Worm (Caenorhabditis elegans) whole organism, L1 larva: ENCODE data around the gene fbxb-17.

Experiments used
- C04F5.9 ChIP-seq: sonication (generic microtip); optimal IDR thresholded peaks from 2 replicates; lab custom pipeline; 2016; ENCODE audit warnings: missing genetic modification characterization, missing compliant biosample characterization
- C34B4.2 ChIP-seq: sonication (generic microtip); optimal IDR thresholded peaks from 2 replicates; lab custom pipeline; 2017; ENCODE audit warnings: mild to moderate bottlenecking, missing genetic modification characterization, missing compliant biosample characterization
- aha-1 ChIP-seq: fragments of 150-350 bp; optimal IDR thresholded peaks from 2 replicates; lab custom pipeline; 2014; ENCODE audit warnings: missing biosample characterization, missing genetic modification characterization
- alr-1 ChIP-seq: fragments of 200-800 bp; sonication (Bioruptor generic); optimal IDR thresholded peaks from 2 replicates; lab custom pipeline; 2018; ENCODE audit warnings: borderline replicate concordance, mild to moderate bottlenecking, missing genetic modification characterization, missing compliant biosample characterization
- aly-2 ChIP-seq: fragments of 150-350 bp; optimal IDR thresholded peaks from 2 replicates; lab custom pipeline; 2014; ENCODE audit warnings: missing biosample characterization, missing genetic modification characterization
- ceh-63 ChIP-seq: fragments of 200-800 bp; sonication (Bioruptor generic); optimal IDR thresholded peaks from 2 replicates; lab custom pipeline; 2018; ENCODE audit warnings: mild to moderate bottlenecking, missing genetic modification characterization, missing compliant biosample characterization
- ceh-88 ChIP-seq: fragments of 200-800 bp; sonication (Bioruptor generic); IDR thresholded peaks from 2 replicates; pipeline ENCODE4 v1.3.6; 2022; ENCODE audit warnings: missing genetic modification characterization, missing compliant biosample characterization
- ceh-90 ChIP-seq: sonication (generic microtip); optimal IDR thresholded peaks from 2 replicates; lab custom pipeline; 2016; ENCODE audit warnings: missing genetic modification characterization, missing compliant biosample characterization
- ces-1 ChIP-seq: fragments of 150-350 bp; optimal IDR thresholded peaks from 2 replicates; lab custom pipeline; 2014; ENCODE audit warnings: missing biosample characterization, missing genetic modification reagents, missing genetic modification characterization
- egl-13 ChIP-seq: sonication (generic microtip); optimal IDR thresholded peaks from 2 replicates; lab custom pipeline; 2016; ENCODE audit warnings: missing genotype, missing genetic modification reagents, missing genetic modification characterization, missing compliant biosample characterization
- egl-27 ChIP-seq, 2 experiments: fragments of 150-350 bp in 1 of 2; sonication (generic microtip); optimal IDR thresholded peaks; 3 replicates each; lab custom pipeline; 2017 to 2018; ENCODE audit warnings: missing biosample characterization in 2 of 2, missing genetic modification characterization in 2 of 2, missing genetic modification reagents in 2 of 2
- elt-2 ChIP-seq: sonication (generic microtip); optimal IDR thresholded peaks from 2 replicates; lab custom pipeline; 2016; ENCODE audit warnings: missing genetic modification characterization, mild to moderate bottlenecking, inconsistent platforms, missing compliant biosample characterization, missing genetic modification reagents
- fkh-10 ChIP-seq: sonication (generic microtip); optimal IDR thresholded peaks from 2 replicates; lab custom pipeline; 2017; ENCODE audit warnings: missing biosample characterization, missing genetic modification reagents, missing genetic modification characterization
- fkh-4 ChIP-seq: sonication (generic microtip); optimal IDR thresholded peaks from 2 replicates; lab custom pipeline; 2016; ENCODE audit warnings: missing compliant biosample characterization, missing genetic modification characterization, borderline replicate concordance
- fkh-8 ChIP-seq: sonication (generic microtip); optimal IDR thresholded peaks from 2 replicates; lab custom pipeline; 2016; ENCODE audit warnings: mild to moderate bottlenecking, missing genetic modification characterization, missing compliant biosample characterization
- hlh-17 ChIP-seq: fragments of 200-800 bp; sonication (Bioruptor generic); optimal IDR thresholded peaks from 2 replicates; lab custom pipeline; 2018; ENCODE audit warnings: missing genetic modification characterization, mild to moderate bottlenecking, missing compliant biosample characterization, moderate library complexity, borderline replicate concordance
- isw-1 ChIP-seq: fragments of 200-800 bp; sonication (Bioruptor generic); IDR thresholded peaks from 2 replicates; pipeline ENCODE4 v1.3.6; 2022; ENCODE audit warnings: missing genetic modification characterization, missing compliant biosample characterization
- jun-1 ChIP-seq: fragments of 150-350 bp; optimal IDR thresholded peaks from 2 replicates; lab custom pipeline; 2014; ENCODE audit warnings: missing biosample characterization, missing genetic modification reagents, missing genetic modification characterization
- lin-14 ChIP-seq: fragments of 200-800 bp; sonication (Bioruptor generic); optimal IDR thresholded peaks from 2 replicates; lab custom pipeline; 2018; ENCODE audit warnings: mild to moderate bottlenecking, missing genetic modification characterization, moderate library complexity, missing compliant biosample characterization
- lin-15B ChIP-seq: fragments of 150-350 bp; sonication (generic microtip); optimal IDR thresholded peaks from 3 replicates; lab custom pipeline; 2014; ENCODE audit warnings: missing biosample characterization, missing genetic modification characterization
- lin-35 ChIP-seq, 2 experiments: fragments of 150-350 bp; optimal IDR thresholded peaks; 2 replicates each; lab custom pipeline; 2014; ENCODE audit warnings: missing biosample characterization in 2 of 2, missing genetic modification characterization in 2 of 2, missing genetic modification reagents in 2 of 2
- lin-39 ChIP-seq: fragments of 150-350 bp; optimal IDR thresholded peaks from 2 replicates; lab custom pipeline; 2014; ENCODE audit warnings: missing biosample characterization, missing genetic modification reagents, missing genetic modification characterization
- lir-3 ChIP-seq: sonication (generic microtip); optimal IDR thresholded peaks from 2 replicates; lab custom pipeline; 2016; ENCODE audit warnings: mild to moderate bottlenecking, missing genetic modification characterization, moderate library complexity, missing compliant biosample characterization; ENCODE audit not compliant: poor library complexity
- mab-9 ChIP-seq: fragments of 200-800 bp; sonication (Bioruptor generic); IDR thresholded peaks from 2 replicates; pipeline ENCODE4 v1.3.6; 2022; ENCODE audit warnings: missing genetic modification reagents, missing genetic modification characterization, missing compliant biosample characterization
- mdl-1 ChIP-seq, 2 experiments: fragments of 150-350 bp; optimal IDR thresholded peaks; 2 replicates each; lab custom pipeline; 2014 to 2017; ENCODE audit warnings: missing biosample characterization in 2 of 2, missing genetic modification characterization in 2 of 2, inconsistent platforms in 1 of 2
- nhr-11 ChIP-seq: fragments of 150-350 bp; optimal IDR thresholded peaks from 2 replicates; lab custom pipeline; 2014; ENCODE audit warnings: missing biosample characterization, missing genetic modification characterization
- nhr-20 ChIP-seq: sonication (generic microtip); optimal IDR thresholded peaks from 2 replicates; lab custom pipeline; 2016; ENCODE audit warnings: mild to moderate bottlenecking, missing genetic modification characterization, missing compliant biosample characterization
- nhr-28 ChIP-seq: fragments of 150-350 bp; optimal IDR thresholded peaks from 2 replicates; lab custom pipeline; 2014; ENCODE audit warnings: missing biosample characterization, missing genetic modification characterization
- nhr-76 ChIP-seq: sonication (generic microtip); optimal IDR thresholded peaks from 2 replicates; lab custom pipeline; 2017; ENCODE audit warnings: missing biosample characterization, missing genetic modification characterization
- nhr-85 ChIP-seq: sonication (generic microtip); peaks from one replicate; lab custom pipeline; 2016; ENCODE audit warnings: missing genetic modification characterization, inconsistent platforms, missing compliant biosample characterization
- nhr-90 ChIP-seq: sonication (generic microtip); optimal IDR thresholded peaks from 2 replicates; lab custom pipeline; 2016; ENCODE audit warnings: mild to moderate bottlenecking, missing genetic modification characterization, missing compliant biosample characterization; ENCODE audit not compliant: poor library complexity
- pax-3 ChIP-seq: fragments of 200-800 bp; sonication (Bioruptor generic); optimal IDR thresholded peaks from 2 replicates; lab custom pipeline; 2018; ENCODE audit warnings: mild to moderate bottlenecking, missing genetic modification characterization, moderate library complexity, missing compliant biosample characterization
- pqm-1 ChIP-seq: sonication (generic microtip); optimal IDR thresholded peaks from 3 replicates; lab custom pipeline; 2017; ENCODE audit warnings: missing biosample characterization, missing genetic modification characterization
- skn-1 ChIP-seq: fragments of 150-350 bp; optimal IDR thresholded peaks from 2 replicates; lab custom pipeline; 2014; ENCODE audit warnings: missing biosample characterization, missing genetic modification characterization
- snpc-4 ChIP-seq: fragments of 150-350 bp; optimal IDR thresholded peaks from 2 replicates; lab custom pipeline; 2014; ENCODE audit warnings: missing biosample characterization, missing genetic modification characterization
- snu-23 ChIP-seq: sonication (generic microtip); optimal IDR thresholded peaks from 2 replicates; lab custom pipeline; 2016; ENCODE audit warnings: missing genetic modification characterization, missing compliant biosample characterization
- sox-4 ChIP-seq: sonication (generic microtip); optimal IDR thresholded peaks from 2 replicates; lab custom pipeline; 2016; ENCODE audit warnings: missing genetic modification characterization, missing compliant biosample characterization
- sptf-1 ChIP-seq: fragments of 150-350 bp; optimal IDR thresholded peaks from 2 replicates; lab custom pipeline; 2014; ENCODE audit warnings: missing biosample characterization, missing genetic modification characterization
- swsn-7 ChIP-seq: sonication (generic microtip); optimal IDR thresholded peaks from 2 replicates; lab custom pipeline; 2016; ENCODE audit warnings: missing genetic modification characterization, missing compliant biosample characterization
- unc-86 ChIP-seq: sonication (generic microtip); optimal IDR thresholded peaks from 2 replicates; lab custom pipeline; 2016; ENCODE audit warnings: missing genetic modification characterization, missing compliant biosample characterization
- xbp-1 ChIP-seq: sonication (generic microtip); optimal IDR thresholded peaks from 2 replicates; lab custom pipeline; 2016; ENCODE audit warnings: missing genetic modification characterization, missing compliant biosample characterization
- zip-4 ChIP-seq: fragments of 200-800 bp; sonication (Bioruptor generic); optimal IDR thresholded peaks from 2 replicates; lab custom pipeline; 2018; ENCODE audit warnings: mild to moderate bottlenecking, missing genetic modification characterization, moderate library complexity, missing compliant biosample characterization
- ztf-11 ChIP-seq, 2 experiments: sonication (generic microtip); optimal IDR thresholded peaks; 2 replicates each; lab custom pipeline; 2016 to 2017; ENCODE audit warnings: missing genetic modification characterization in 2 of 2, missing biosample characterization in 1 of 2, missing compliant biosample characterization in 1 of 2
- ztf-4 ChIP-seq: fragments of 150-350 bp; optimal IDR thresholded peaks from 2 replicates; lab custom pipeline; 2014; ENCODE audit warnings: missing biosample characterization, missing genetic modification characterization

The fbxb-17 gene

ce11 chrII:1679081-1679480 is 2.9 kb downstream of the fbxb-17 start, which contains the start of gene irld-36:
TSS of gene irld-36 (plus strand) at chrII:1679381.
- no peak for TF ChIP-seq aha-1 (tag; lab: Kevin White, UChicago)
- no peak for TF ChIP-seq pqm-1 (tag; lab: Kevin White, UChicago)
- TF ChIP-seq ceh-63 (GFP tag; lab: Kevin White, UChicago) = no peak
- no peak for TF ChIP-seq fkh-8
- TF ChIP-seq unc-86 (tag; lab: Kevin White, UChicago) = no peak
- no peak for TF ChIP-seq elt-2 (tag; lab: Kevin White, UChicago)
- no peak for TF ChIP-seq C04F5.9 (tag; lab: Kevin White, UChicago)
- TF ChIP-seq nhr-20 (tag; lab: Kevin White, UChicago) = no peak
- TF ChIP-seq lin-14 = no peak
- no peak for TF ChIP-seq lin-15B (tag; lab: Kevin White, UChicago)

- no peak for TF ChIP-seq egl-27 (tag; optimal IDR thresholded peaks at IDR 0.05; lab: Kevin White, UChicago)
- TF ChIP-seq sptf-1 = no peak
- TF ChIP-seq lin-15B (tag; lab: Kevin White, UChicago) = no peak
- no peak for TF ChIP-seq snu-23 (GFP tag; lab: Kevin White, UChicago)
- no peak for TF ChIP-seq ceh-90
- TF ChIP-seq aly-2 (tag; lab: Kevin White, UChicago) = no peak
- no peak for TF ChIP-seq nhr-11
Measured at ce11 chrII:1682218-1682617, 6.0 kb downstream of the fbxb-17 start, which contains the start of gene fbxb-26. TSS of gene fbxb-26 (plus strand) at chrII:1682518.

DNA sequence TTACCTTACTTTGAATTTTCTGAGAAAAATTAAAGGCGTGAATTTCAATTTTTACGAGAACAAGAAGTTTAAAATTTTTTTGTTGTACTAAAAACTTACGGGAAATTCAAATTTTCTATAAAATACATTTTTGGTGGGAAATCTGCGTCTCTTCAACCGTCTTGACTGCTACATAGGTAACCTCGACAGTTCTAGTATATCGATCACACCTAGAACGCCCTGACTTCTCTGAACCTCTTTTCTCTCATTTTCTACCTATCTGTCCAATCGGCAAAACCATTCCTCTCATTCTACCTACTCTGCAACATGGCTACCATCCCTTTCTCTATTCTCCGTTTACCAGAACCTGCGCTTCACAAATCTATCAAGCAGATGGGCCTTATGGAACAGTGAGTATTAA is 7.6 kb downstream of the fbxb-17 start, which contains the start of gene fbxb-25:
Gene fbxb-25 (plus strand): TSS at position 301 of the 400 bp plus-strand sequence.
- TF ChIP-seq mdl-1 (tag; optimal IDR thresholded peaks at IDR 0.05; lab: Kevin White, UChicago) (no peak), swsn-7 (tag; lab: Kevin White, UChicago) (no peak), fkh-10 (GFP tag; lab: Kevin White, UChicago) (no peak), ztf-4 (tag; lab: Kevin White, UChicago) (no peak), skn-1 (tag; lab: Kevin White, UChicago) (no peak), sox-4 (tag; lab: Kevin White, UChicago) (no peak), zip-4 (GFP tag; lab: Kevin White, UChicago) (no peak), ces-1 (GFP tag; lab: Kevin White, UChicago) (no peak), egl-13 (no peak), ztf-11 (tag; optimal IDR thresholded peaks at IDR 0.05; lab: Kevin White, UChicago) (no peak), C34B4.2 (tag; lab: Kevin White, UChicago) (no peak), nhr-85 (tag; lab: Kevin White, UChicago) (no peak), alr-1 (tag; lab: Kevin White, UChicago) (no peak), ceh-88 (GFP tag; lab: Robert Waterston, UW) (no peak), snu-23 (GFP tag; lab: Kevin White, UChicago) (no peak), snpc-4 (tag; lab: Kevin White, UChicago) (no peak), jun-1 (tag; lab: Kevin White, UChicago) (no peak), lin-15B (tag; lab: Kevin White, UChicago) (no peak), lin-39 (no peak)
- TF ChIP-seq, all 84 proteins: peak for 0

DNA sequence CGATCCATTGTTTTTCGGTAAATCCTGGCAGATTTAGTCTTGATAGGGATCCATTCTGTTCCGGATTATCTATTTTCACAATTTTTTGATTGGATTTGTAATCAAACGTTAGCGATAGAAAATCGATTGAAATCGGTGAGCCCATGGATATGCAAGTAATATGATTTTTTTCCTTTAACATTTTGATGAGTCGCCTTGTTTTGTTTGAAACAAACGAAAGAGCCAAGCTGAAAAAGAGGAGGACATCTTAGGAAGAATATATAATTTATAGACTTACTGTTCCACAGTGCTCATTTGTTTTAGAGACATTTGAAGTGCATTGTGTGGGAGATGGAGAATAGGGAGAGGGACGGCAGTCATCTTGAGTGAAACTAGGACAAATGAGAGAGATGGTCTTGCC is 12.6 kb downstream of the fbxb-17 start, which contains the start of the genes fbxb-18 and fbxb-19:
Gene fbxb-18 (minus strand): TSS at position 101 of the 400 bp plus-strand sequence.
Gene fbxb-19 (minus strand): TSS at position 369 of the 400 bp plus-strand sequence.
- TF ChIP-seq lin-15B (tag; lab: Kevin White, UChicago) = no peak

DNA sequence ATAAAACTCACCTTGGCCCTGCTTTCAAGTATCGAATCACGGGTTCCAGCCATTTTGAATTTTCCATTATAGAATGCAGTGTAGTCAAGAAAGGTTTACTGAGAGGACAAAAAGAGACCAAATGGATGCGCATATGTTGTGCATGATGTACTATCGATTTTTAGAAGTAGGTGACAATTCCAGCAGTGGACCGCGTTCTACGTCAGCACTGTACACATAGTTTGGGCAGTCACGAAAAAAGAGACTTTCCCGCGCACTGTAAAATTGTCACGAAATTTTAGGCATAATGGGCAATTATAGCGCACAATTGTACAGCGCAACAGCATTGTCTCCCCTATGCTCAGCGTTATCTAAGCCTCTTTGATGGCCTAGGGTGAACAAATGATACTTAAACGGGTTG is 14.8 kb downstream of the fbxb-17 start, which contains the start of gene fbxc-22:
Gene fbxc-22 (minus strand): TSS at position 101 of the 400 bp plus-strand sequence.
- no peak for TF ChIP-seq nhr-28 (tag; lab: Kevin White, UChicago)
- no peak for TF ChIP-seq ceh-88 (GFP tag; lab: Robert Waterston, UW)
- no peak for TF ChIP-seq aha-1 (tag; lab: Kevin White, UChicago)
- no peak for TF ChIP-seq fkh-4 (tag; lab: Kevin White, UChicago)
- no peak for TF ChIP-seq hlh-17 (GFP tag; lab: Kevin White, UChicago)
- TF ChIP-seq pax-3 (tag; lab: Kevin White, UChicago) = no peak
- no peak for TF ChIP-seq xbp-1 (tag; lab: Kevin White, UChicago)
- no peak for TF ChIP-seq elt-2 (tag; lab: Kevin White, UChicago)
- no peak for TF ChIP-seq lir-3 (tag; lab: Kevin White, UChicago)
- TF ChIP-seq nhr-90 (tag; lab: Kevin White, UChicago) = no peak
- TF ChIP-seq mab-9 (GFP tag; lab: Robert Waterston, UW) = no peak
- no peak for TF ChIP-seq lin-35 (GFP tag; optimal IDR thresholded peaks at IDR 0.05; lab: Kevin White, UChicago)
- TF ChIP-seq mdl-1 (tag; optimal IDR thresholded peaks at IDR 0.05; lab: Kevin White, UChicago) = no peak
- no peak for TF ChIP-seq nhr-76
- no peak for TF ChIP-seq ztf-11 (tag; optimal IDR thresholded peaks at IDR 0.05; lab: Kevin White, UChicago)
- TF ChIP-seq isw-1 (GFP tag; lab: Robert Waterston, UW) = no peak
- TF ChIP-seq, all 84 proteins: peak for 0
